Worm (Caenorhabditis elegans) whole organism, early embryonic: ENCODE results near the gene cec-3.

Experiments
- B0310.2 ChIP-seq: sonication (generic microtip); optimal IDR thresholded peaks from 2 replicates; lab custom pipeline; 2016; ENCODE audit warnings: mild to moderate bottlenecking, missing genetic modification characterization, missing compliant biosample characterization
- F13C5.2 ChIP-seq: sonication (generic microtip); optimal IDR thresholded peaks from 2 replicates; lab custom pipeline; 2017; ENCODE audit warnings: mild to moderate bottlenecking, missing genetic modification characterization, inconsistent platforms, missing compliant biosample characterization
- ama-1 ChIP-seq: fragments of 150-350 bp; optimal IDR thresholded peaks from 2 replicates; lab custom pipeline; 2014
- flt-1 ChIP-seq: fragments of 200-800 bp; sonication (Bioruptor generic); IDR thresholded peaks from 2 replicates; pipeline ENCODE4 v1.3.6; 2022; ENCODE audit warnings: missing genetic modification characterization, missing compliant biosample characterization
- hmbx-1 ChIP-seq: sonication (generic microtip); optimal IDR thresholded peaks from 2 replicates; lab custom pipeline; 2016; ENCODE audit warnings: mild to moderate bottlenecking, missing genetic modification characterization, missing compliant biosample characterization
- hnd-1 ChIP-seq: sonication (generic microtip); optimal IDR thresholded peaks from 2 replicates; lab custom pipeline; 2016; ENCODE audit warnings: missing genetic modification characterization, missing compliant biosample characterization
- scrt-1 ChIP-seq: fragments of 200-800 bp; sonication (Bioruptor generic); IDR thresholded peaks from 2 replicates; pipeline ENCODE4 v1.3.6; 2022; ENCODE audit warnings: missing genetic modification characterization, missing compliant biosample characterization
- sea-1 ChIP-seq: fragments of 200-800 bp; sonication (Bioruptor generic); conservative IDR thresholded peaks from 2 replicates; pipeline ENCODE4 v1.3.6; 2022; ENCODE audit warnings: missing genetic modification characterization, missing compliant biosample characterization

DNA sequence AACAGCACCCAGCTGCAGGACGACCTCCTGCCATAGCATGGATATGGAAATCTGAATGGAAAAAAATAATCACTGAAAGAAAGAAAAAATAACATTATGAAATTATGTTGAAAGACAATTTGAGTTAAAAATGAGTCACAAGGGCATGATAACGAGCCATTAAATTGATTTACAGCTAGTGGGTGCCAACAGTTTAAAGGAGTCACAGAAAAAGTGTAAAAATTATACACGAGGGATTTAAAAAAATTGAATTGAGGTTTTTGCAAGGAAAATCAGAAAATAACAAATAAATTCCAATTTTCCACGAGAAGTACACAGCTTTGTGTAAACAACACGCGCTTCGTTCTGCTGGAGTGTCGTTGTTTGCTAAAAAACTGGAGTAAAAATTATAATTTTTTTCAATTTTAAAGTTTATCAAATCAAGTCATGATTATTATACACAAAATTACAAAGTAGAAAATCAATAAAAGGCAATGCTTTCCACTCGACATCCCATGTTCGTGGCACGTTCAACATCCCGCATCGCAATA, 16.5 kb upstream of the cec-3 start, which contains the start of gene T01H3.3:
- TF ChIP-seq scrt-1 (GFP tag; lab: Robert Waterston, UW) (no peak), ama-1 (lab: Kevin White, UChicago) (no peak), sea-1 (GFP tag; lab: Robert Waterston, UW) (no peak), F13C5.2 (tag; lab: Kevin White, UChicago) (no peak), flt-1 (GFP tag; lab: Robert Waterston, UW) (no peak), B0310.2 (tag; lab: Kevin White, UChicago) (no peak), hnd-1 (tag; lab: Kevin White, UChicago) (no peak), hmbx-1 (tag; lab: Kevin White, UChicago) (no peak)
